Fruit fly (Drosophila melanogaster): ENCODE data around the gene CG7024.

The CG7024 gene

dm6 chrX:4686723-4687122 is 18.4 kb upstream of the CG7024 start, which contains the start of gene Pp2C1:
Gene Pp2C1 (minus strand): TSS chrX:4686903.
- no peak for TF ChIP-seq CG8478 (optimal IDR thresholded peaks at IDR 0.05)
- peak in 1 of 2 experiments; percentile 1 for TF ChIP-seq CTCF (optimal IDR thresholded peaks at IDR 0.05)

DNA sequence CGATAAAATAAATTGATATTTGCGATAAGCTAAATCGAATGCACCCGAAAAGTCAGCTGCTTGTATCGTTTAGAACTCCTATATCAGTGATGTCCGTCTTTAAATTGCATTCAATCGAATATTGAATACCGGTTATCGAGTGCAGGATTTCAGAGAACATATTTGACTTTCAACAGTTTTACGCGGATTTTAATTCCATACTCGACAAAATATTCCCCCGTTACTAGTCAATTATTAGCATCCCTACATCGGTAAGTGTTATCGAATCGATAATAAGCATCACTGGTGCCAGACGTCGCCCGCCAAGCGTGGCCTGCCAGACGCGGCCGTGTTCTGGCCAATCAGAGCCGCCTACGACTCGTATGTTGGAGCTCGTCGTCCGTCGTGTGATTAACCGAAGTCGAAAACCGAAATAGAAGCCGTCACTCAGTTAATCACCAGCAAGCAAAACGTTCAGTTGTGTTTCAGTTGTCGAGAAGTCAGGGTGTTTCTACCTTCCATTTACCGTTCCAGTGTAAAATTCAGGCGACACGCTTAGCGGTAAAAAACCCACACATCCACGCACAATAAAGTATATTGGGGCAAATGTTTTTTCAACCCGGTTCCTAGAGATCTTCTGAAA is 17.2 kb upstream of the CG7024 start, which contains the start of gene ctp:
Gene ctp, plus strand, starts transcription at position 23 of the 622 bp plus-strand sequence.
- TF ChIP-seq CTCF (optimal IDR thresholded peaks at IDR 0.05) (no peak), CG8478 (optimal IDR thresholded peaks at IDR 0.05) (no peak)

- no peak for TF ChIP-seq CG8478 (optimal IDR thresholded peaks at IDR 0.05)
Observed at dm6 chrX:4690767-4691166, 14.3 kb upstream of the CG7024 start.

dm6 chrX:4691226-4691625 is 13.9 kb upstream of the CG7024 start:
- TF ChIP-seq CG8478 (optimal IDR thresholded peaks at IDR 0.05) = no peak
- TF ChIP-seq CTCF (optimal IDR thresholded peaks at IDR 0.05) = no peak

dm6 chrX:4692963-4693362 is 12.1 kb upstream of the CG7024 start:
- TF ChIP-seq CTCF (optimal IDR thresholded peaks at IDR 0.05) (no peak), CG8478 (optimal IDR thresholded peaks at IDR 0.05) (no peak)

DNA sequence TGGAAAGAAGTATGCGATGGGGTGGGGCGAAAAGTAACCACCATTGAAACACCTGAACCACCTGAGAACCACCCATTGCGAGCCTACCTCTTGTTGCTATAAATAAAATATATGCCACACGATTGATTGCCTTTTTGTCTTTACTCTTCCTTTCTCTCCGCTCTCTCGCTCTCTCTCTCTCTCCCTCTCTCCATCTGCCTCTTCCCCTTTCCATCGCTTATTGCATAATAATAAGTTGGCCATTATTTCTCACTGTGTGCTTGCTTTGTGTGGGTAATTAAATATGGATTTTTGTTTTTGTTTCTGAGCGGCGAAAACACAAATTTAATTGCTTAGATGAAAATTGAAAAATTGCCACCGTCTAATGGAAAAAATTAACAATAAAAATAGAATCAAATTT is 11.0 kb upstream of the CG7024 start:
- no peak for TF ChIP-seq CG8478 (optimal IDR thresholded peaks at IDR 0.05)
- TF ChIP-seq CTCF (optimal IDR thresholded peaks at IDR 0.05) = no peak

DNA sequence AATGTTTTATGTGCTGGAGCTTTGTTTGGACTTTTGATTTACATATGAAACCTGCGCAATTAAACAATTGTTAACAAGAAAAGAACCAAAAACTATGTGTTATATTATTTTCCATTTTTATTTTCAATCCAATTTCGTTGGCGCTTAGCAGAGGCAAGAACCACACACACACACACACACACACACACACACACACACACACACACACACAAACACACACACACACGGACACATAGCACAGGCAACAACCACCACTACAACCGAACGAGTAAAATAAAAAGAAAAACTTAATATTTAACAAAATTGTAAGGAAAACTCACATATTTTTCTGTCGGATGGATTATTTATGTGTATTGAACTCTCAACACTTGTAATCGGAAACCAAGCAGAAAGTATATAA is 5.7 kb upstream of the CG7024 start:
- no peak for TF ChIP-seq CTCF (optimal IDR thresholded peaks at IDR 0.05)
- no peak for TF ChIP-seq CG8478 (optimal IDR thresholded peaks at IDR 0.05)

DNA sequence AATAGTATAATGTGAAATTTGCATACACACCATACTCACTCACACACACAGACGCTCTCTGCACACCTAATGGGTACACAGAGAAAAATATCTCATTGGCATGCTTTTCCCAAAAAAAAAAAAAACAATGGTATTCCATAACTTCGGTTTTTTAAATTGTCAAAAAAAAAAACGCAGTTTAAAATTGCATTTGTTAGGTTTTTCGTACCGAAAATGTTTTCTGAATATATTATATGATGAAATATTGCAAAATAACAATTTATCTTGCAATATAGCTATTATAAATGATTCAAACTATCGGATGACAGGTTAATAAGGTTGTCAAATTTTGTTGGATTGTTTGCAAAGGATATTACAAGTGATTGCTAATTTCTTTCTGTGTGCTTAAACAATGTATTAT is 5.3 kb upstream of the CG7024 start:
- TF ChIP-seq CTCF (optimal IDR thresholded peaks at IDR 0.05) (no peak), CG8478 (optimal IDR thresholded peaks at IDR 0.05) (no peak)

DNA sequence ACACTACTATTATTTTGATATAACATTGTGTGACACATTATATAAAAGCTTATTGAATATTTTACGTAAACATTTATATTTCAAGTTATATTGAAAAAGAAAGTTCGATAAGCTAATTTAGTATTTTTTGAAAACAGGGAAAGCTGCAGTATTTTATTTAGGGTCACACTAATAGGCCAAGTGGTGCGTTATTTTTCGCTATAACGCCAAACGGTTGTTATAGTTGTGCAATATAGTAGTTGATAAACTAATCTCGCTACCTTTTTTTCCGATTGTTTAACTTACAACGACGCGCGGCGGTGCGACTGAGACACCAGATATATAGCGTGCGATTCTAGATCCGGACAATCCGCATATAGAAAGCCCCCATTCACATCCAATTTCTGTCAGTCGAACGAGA is 3.0 kb upstream of the CG7024 start, which contains the start of gene Pdha:
Gene Pdha, plus strand, starts transcription at position 167 of the 400 bp plus-strand sequence.
- TF ChIP-seq CTCF (optimal IDR thresholded peaks at IDR 0.05) (no peak), CG8478 (optimal IDR thresholded peaks at IDR 0.05) (no peak)

- TF ChIP-seq CTCF (optimal IDR thresholded peaks at IDR 0.05) (no peak), CG8478 (optimal IDR thresholded peaks at IDR 0.05) (no peak)
Observed at dm6 chrX:4702804-4703414, 2.2 kb upstream of the CG7024 start.

- no peak for TF ChIP-seq CG8478 (optimal IDR thresholded peaks at IDR 0.05)
- TF ChIP-seq CTCF (optimal IDR thresholded peaks at IDR 0.05) = no peak
Observed at dm6 chrX:4707237-4708066, 2.3 kb downstream of the CG7024 start, which contains the start of gene Proc-R. Gene Proc-R (plus strand): TSS chrX:4707916.

Data from S2 (cell line).